Fruit fly (Drosophila melanogaster): ENCODE data around the gene cal1.

Gene cal1

DNA sequence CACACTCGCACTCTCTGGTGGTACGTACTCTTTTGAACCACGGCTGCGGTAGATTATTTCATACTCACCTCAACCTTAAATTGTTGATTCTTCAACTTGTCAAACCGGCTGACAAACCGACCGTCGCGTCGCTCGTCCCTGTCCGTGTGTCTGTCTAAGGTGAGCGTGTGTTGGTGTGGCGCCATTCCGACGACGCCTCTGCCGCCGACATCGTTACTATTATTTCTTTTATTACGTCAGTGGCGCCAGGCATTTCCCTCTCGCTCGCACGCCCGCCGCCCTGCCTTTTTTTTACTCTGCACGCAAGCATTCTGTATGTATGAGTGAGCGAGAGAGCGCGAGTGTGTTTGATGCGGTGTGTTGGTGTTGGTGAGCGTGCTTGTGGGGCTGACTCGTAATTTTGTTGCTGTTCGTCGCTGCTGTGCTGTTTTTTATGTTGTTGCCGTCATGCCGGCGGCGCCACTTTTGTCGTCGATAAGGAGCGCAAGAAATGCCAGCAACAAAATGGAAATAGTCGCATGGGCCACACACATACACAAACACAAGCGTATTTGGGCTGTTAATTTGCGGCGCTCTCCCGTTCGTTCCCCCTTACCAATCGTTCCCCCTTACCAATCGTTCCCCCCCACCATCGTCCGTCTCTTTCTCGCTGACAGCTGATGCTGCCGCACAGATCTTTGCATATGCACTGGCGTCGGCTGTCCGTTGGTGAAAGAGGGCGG, 31.7 kb upstream of the cal1 start (continued):
- TF ChIP-seq tll (GFP tag; optimal IDR thresholded peaks at IDR 0.05), result peak in 1 of 2 experiments; percentile 76
- TF ChIP-seq Kr (GFP tag; optimal IDR thresholded peaks at IDR 0.05), result peak; percentile 34
- no peak for TF ChIP-seq CG17359 (tag; optimal IDR thresholded peaks at IDR 0.05)
- TF ChIP-seq zfh1 (GFP tag; IDR thresholded peaks at IDR 0.05), result 0 out of 3 replicates have a peak, but pooled peaks have one; percentile 52
- TF ChIP-seq CrebB (tag; optimal IDR thresholded peaks at IDR 0.05), result peak; percentile 31
- TF ChIP-seq pros (GFP tag; optimal IDR thresholded peaks at IDR 0.05), result peak; percentile 86
- TF ChIP-seq Lhr (GFP tag; optimal IDR thresholded peaks at IDR 0.05), result no peak
- TF ChIP-seq ken (GFP tag; IDR thresholded peaks at IDR 0.05), result 0 out of 3 replicates have a peak, but pooled peaks have one; percentile 4
- no peak for TF ChIP-seq CG7556 (GFP tag; optimal IDR thresholded peaks at IDR 0.05)
- TF ChIP-seq CG11456 (GFP tag; IDR thresholded peaks at IDR 0.05), result no peak
- TF ChIP-seq hth (optimal IDR thresholded peaks at IDR 0.05), result no peak
- TF ChIP-seq Pdp1 (GFP tag; optimal IDR thresholded peaks at IDR 0.05), result peak in 1 of 2 experiments; percentile 99
- TF ChIP-seq PHDP (tag; optimal IDR thresholded peaks at IDR 0.05), result peak; percentile 2
- TF ChIP-seq Drgx (GFP tag; IDR thresholded peaks at IDR 0.05), result peak; percentile 51
- peak; percentile 47; the same call in 2 of the 3 replicates for TF ChIP-seq Opbp (GFP tag; IDR thresholded peaks at IDR 0.05; ENCODE audit: partially characterized antibody)
- peak; percentile 63; the same call in 1 of the 3 replicates for TF ChIP-seq CG34422 (GFP tag; IDR thresholded peaks at IDR 0.05)
- no peak for TF ChIP-seq az2 (GFP tag; optimal IDR thresholded peaks at IDR 0.05)
- peak; percentile 92 for TF ChIP-seq CG1832 (GFP tag; optimal IDR thresholded peaks at IDR 0.05)
- TF ChIP-seq usp (GFP tag; optimal IDR thresholded peaks at IDR 0.05), result no peak
- TF ChIP-seq pb (GFP tag; optimal IDR thresholded peaks at IDR 0.05), result peak; percentile 18
- peak; percentile 98 for TF ChIP-seq CG10543 (GFP tag; optimal IDR thresholded peaks at IDR 0.05)
- peak; percentile 55 for TF ChIP-seq CG13287 (GFP tag; IDR thresholded peaks at IDR 0.05; ENCODE audit: partially characterized antibody)
- peak; percentile 15; the same call in 1 of the 2 replicates for TF ChIP-seq E2f1 (GFP tag; IDR thresholded peaks at IDR 0.05)
- no peak for TF ChIP-seq dmrt11E (tag; optimal IDR thresholded peaks at IDR 0.05)
- 0 out of 2 replicates have a peak, but pooled peaks have one; percentile 18 for TF ChIP-seq CG42726 (GFP tag; IDR thresholded peaks at IDR 0.05; ENCODE audit: partially characterized antibody)
- peak; percentile 56 for TF ChIP-seq caup (GFP tag; optimal IDR thresholded peaks at IDR 0.05; ENCODE audit: severe bottlenecking)
- TF ChIP-seq Eip74EF (GFP tag; optimal IDR thresholded peaks at IDR 0.05), result peak in 1 of 2 experiments; percentile 46
- peak; percentile 100 for TF ChIP-seq cg (GFP tag; optimal IDR thresholded peaks at IDR 0.05)
- peak; percentile 71 for TF ChIP-seq CG8924 (tag; optimal IDR thresholded peaks at IDR 0.05)
- TF ChIP-seq Dfd (GFP tag; optimal IDR thresholded peaks at IDR 0.05), result no peak
- TF ChIP-seq lov (optimal IDR thresholded peaks at IDR 0.05), result no peak
- TF ChIP-seq lov (GFP tag; IDR thresholded peaks at IDR 0.05), result 0 out of 3 replicates have a peak, but pooled peaks have one; percentile 59
- no peak for TF ChIP-seq CG11560 (tag; IDR thresholded peaks at IDR 0.05)
- TF ChIP-seq CG15479 (GFP tag; optimal IDR thresholded peaks at IDR 0.05), result peak; percentile 45
- TF ChIP-seq Fer1 (GFP tag; optimal IDR thresholded peaks at IDR 0.05), result peak; percentile 70
- no peak for TF ChIP-seq fd102C (GFP tag; optimal IDR thresholded peaks at IDR 0.05)
- peak; percentile 86 for TF ChIP-seq ftz-f1 (GFP tag; optimal IDR thresholded peaks at IDR 0.05)

DNA sequence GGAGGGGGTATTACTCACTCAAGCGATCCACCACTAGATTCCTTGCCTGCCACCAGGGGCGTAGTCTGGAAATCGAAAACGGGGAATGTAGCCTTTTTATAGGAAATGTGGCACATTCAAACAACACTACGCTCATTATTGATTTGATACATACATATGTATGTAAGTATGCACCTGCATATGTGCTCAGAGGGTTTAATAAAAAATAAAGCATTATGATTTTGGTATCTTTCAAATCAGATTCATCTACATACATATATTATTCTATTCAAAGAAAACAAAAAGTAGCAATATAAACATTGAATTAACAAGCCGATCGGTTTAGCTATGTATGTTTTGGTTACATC, 31.2 kb upstream of the cal1 start:
- TF ChIP-seq Gug (GFP tag; IDR thresholded peaks at IDR 0.05), result 0 out of 4 replicates have a peak, but pooled peaks have one; percentile 28
- no peak for TF ChIP-seq CG2120 (GFP tag; optimal IDR thresholded peaks at IDR 0.05)
- no peak for TF ChIP-seq CG14965 (GFP tag; optimal IDR thresholded peaks at IDR 0.05; ENCODE audit: borderline replicate concordance)
- TF ChIP-seq pnt (GFP tag; optimal IDR thresholded peaks at IDR 0.05), result peak; percentile 2
- TF ChIP-seq tll (GFP tag; optimal IDR thresholded peaks at IDR 0.05), result no peak
- no peak for TF ChIP-seq CG13424 (tag; optimal IDR thresholded peaks at IDR 0.05)
- TF ChIP-seq CG5245 (GFP tag; optimal IDR thresholded peaks at IDR 0.05), result peak; percentile 33
- 0 out of 2 replicates have a peak, but pooled peaks have one; percentile 7 for TF ChIP-seq CG32772 (GFP tag; IDR thresholded peaks at IDR 0.05)
- TF ChIP-seq Fer3 (tag; optimal IDR thresholded peaks at IDR 0.05), result peak; percentile 4
- TF ChIP-seq insv (GFP tag; optimal IDR thresholded peaks at IDR 0.05), result no peak
- no peak for TF ChIP-seq CG11696 (GFP tag; IDR thresholded peaks at IDR 0.05)
- peak; percentile 27 for TF ChIP-seq CG17829 (tag; optimal IDR thresholded peaks at IDR 0.05)
- TF ChIP-seq CG17359 (tag; optimal IDR thresholded peaks at IDR 0.05), result peak; percentile 62
- TF ChIP-seq psq (GFP tag; optimal IDR thresholded peaks at IDR 0.05), result no peak
- TF ChIP-seq Nf-YC (tag; optimal IDR thresholded peaks at IDR 0.05), result no peak

All from whole organism, embryonic.